Fruit fly (Drosophila melanogaster) whole organism, prepupa: Measurements from ENCODE around the gene CG1024.

Experiments used
- CG11294 ChIP-seq: fragments of 200-800 bp; sonication (Bioruptor generic); IDR thresholded peaks from 2 replicates; pipeline ENCODE4 v1.3.6; 2022; ENCODE audit warnings: missing biosample characterization, missing genetic modification characterization
- CG11762 ChIP-seq: fragments of 200-800 bp; sonication (Bioruptor generic); optimal IDR thresholded peaks from 3 replicates; lab custom pipeline; 2016; ENCODE audit warnings: missing biosample characterization, missing genetic modification characterization; ENCODE audit not compliant: insufficient read depth
- CG11902 ChIP-seq: fragments of 200-800 bp; sonication (Bioruptor generic); optimal IDR thresholded peaks from 3 replicates; lab custom pipeline; 2016; ENCODE audit warnings: missing biosample characterization, missing genetic modification characterization
- CG15336 ChIP-seq: fragments of 200-800 bp; sonication (Bioruptor generic); IDR thresholded peaks from 2 replicates; pipeline ENCODE4 v1.3.6; 2022; ENCODE audit warnings: missing biosample characterization, missing genetic modification characterization
- CG1621 ChIP-seq: fragments of 200-800 bp; sonication (Bioruptor generic); optimal IDR thresholded peaks from 3 replicates; lab custom pipeline; 2018; ENCODE audit warnings: missing biosample characterization, mild to moderate bottlenecking, missing genetic modification characterization
- CG4318 ChIP-seq: fragments of 200-800 bp; sonication (Bioruptor generic); optimal IDR thresholded peaks from 3 replicates; lab custom pipeline; 2017; ENCODE audit warnings: missing biosample characterization, mild to moderate bottlenecking, missing genetic modification characterization
- CG6163 ChIP-seq: fragments of 200-800 bp; sonication (Bioruptor generic); IDR thresholded peaks from 3 replicates; pipeline ENCODE4 v1.3.6; 2022; ENCODE audit warnings: missing biosample characterization, missing genetic modification characterization
- CG6276 ChIP-seq: fragments of 200-800 bp; sonication (Bioruptor generic); optimal IDR thresholded peaks from 2 replicates; lab custom pipeline; 2017; ENCODE audit warnings: missing biosample characterization, mild to moderate bottlenecking, missing genetic modification characterization
- CG6792 ChIP-seq: fragments of 200-800 bp; sonication (Bioruptor generic); optimal IDR thresholded peaks from 3 replicates; lab custom pipeline; 2016; ENCODE audit warnings: missing biosample characterization, missing genetic modification characterization
- CG6808 ChIP-seq: fragments of 200-800 bp; sonication (Bioruptor generic); optimal IDR thresholded peaks from 3 replicates; lab custom pipeline; 2017; ENCODE audit warnings: missing biosample characterization, missing genetic modification characterization, mild to moderate bottlenecking, moderate library complexity, missing genetic modification reagents
- CG6854 ChIP-seq: fragments of 200-800 bp; sonication (Bioruptor generic); optimal IDR thresholded peaks from 2 replicates; lab custom pipeline; 2017; ENCODE audit warnings: missing biosample characterization, mild to moderate bottlenecking, missing genetic modification characterization
- CG7368 ChIP-seq: fragments of 200-800 bp; sonication (Bioruptor generic); optimal IDR thresholded peaks from 3 replicates; lab custom pipeline; 2016; ENCODE audit warnings: missing biosample characterization, missing genetic modification characterization
- CG8319 ChIP-seq: fragments of 200-800 bp; sonication (Bioruptor generic); optimal IDR thresholded peaks from 3 replicates; lab custom pipeline; 2016; ENCODE audit warnings: missing biosample characterization, missing genetic modification characterization
- CG8632 ChIP-seq: fragments of 200-800 bp; sonication (Bioruptor generic); optimal IDR thresholded peaks from 3 replicates; lab custom pipeline; 2016; ENCODE audit warnings: missing biosample characterization, missing genetic modification characterization
- CG9139 ChIP-seq: fragments of 200-800 bp; sonication (Bioruptor generic); optimal IDR thresholded peaks from 3 replicates; lab custom pipeline; 2017; ENCODE audit warnings: missing biosample characterization, mild to moderate bottlenecking, missing genetic modification characterization
- Eip78C ChIP-seq: fragments of 200-800 bp; sonication (Bioruptor generic); peaks from one replicate; lab custom pipeline; 2016; ENCODE audit warnings: missing biosample characterization, missing genetic modification characterization
- Eip93F ChIP-seq: fragments of 200-800 bp; sonication (Bioruptor generic); optimal IDR thresholded peaks from 2 replicates; lab custom pipeline; 2016; ENCODE audit warnings: missing biosample characterization, mild to moderate bottlenecking, missing genetic modification characterization
- Ets21C ChIP-seq: fragments of 200-800 bp; sonication (Bioruptor generic); optimal IDR thresholded peaks from 3 replicates; lab custom pipeline; 2016; ENCODE audit warnings: missing biosample characterization, missing genetic modification characterization
- Ets96B ChIP-seq: fragments of 200-800 bp; optimal IDR thresholded peaks from 2 replicates; lab custom pipeline; 2019; ENCODE audit warnings: missing biosample characterization, mild to moderate bottlenecking, missing genetic modification characterization, moderate library complexity
- Gug ChIP-seq: fragments of 200-800 bp; sonication (Bioruptor generic); IDR thresholded peaks from 2 replicates; pipeline ENCODE4 v1.3.6; 2022; ENCODE audit warnings: missing biosample characterization, missing genetic modification characterization
- Hr38 ChIP-seq: sonication (Bioruptor generic); optimal IDR thresholded peaks from 2 replicates; lab custom pipeline; 2016; ENCODE audit warnings: missing biosample characterization, missing genetic modification characterization
- Hr39 ChIP-seq: fragments of 200-800 bp; sonication (Bioruptor generic); optimal IDR thresholded peaks from 2 replicates; lab custom pipeline; 2016; ENCODE audit warnings: missing biosample characterization, missing genetic modification characterization
- Hr4 ChIP-seq: fragments of 200-800 bp; sonication (Bioruptor generic); optimal IDR thresholded peaks from 3 replicates; lab custom pipeline; 2016; ENCODE audit warnings: missing biosample characterization, missing genetic modification characterization
- Lpt ChIP-seq: fragments of 200-800 bp; sonication (Bioruptor generic); optimal IDR thresholded peaks from 3 replicates; lab custom pipeline; 2016; ENCODE audit warnings: missing biosample characterization, missing genetic modification characterization
- Met ChIP-seq: fragments of 200-800 bp; sonication (Bioruptor generic); optimal IDR thresholded peaks from 3 replicates; lab custom pipeline; 2016; ENCODE audit warnings: missing biosample characterization, missing genetic modification characterization
- OdsH ChIP-seq: fragments of 200-800 bp; sonication (Bioruptor generic); optimal IDR thresholded peaks from 3 replicates; lab custom pipeline; 2016; ENCODE audit warnings: missing biosample characterization, missing genetic modification characterization
- Smox ChIP-seq: fragments of 200-800 bp; sonication (Bioruptor generic); optimal IDR thresholded peaks from 3 replicates; lab custom pipeline; 2016; ENCODE audit warnings: missing biosample characterization, missing genetic modification characterization
- achi ChIP-seq: fragments of 200-800 bp; sonication (Bioruptor generic); optimal IDR thresholded peaks from 3 replicates; lab custom pipeline; 2016; ENCODE audit warnings: missing biosample characterization, missing genetic modification characterization
- acj6 ChIP-seq: fragments of 200-800 bp; sonication (Bioruptor generic); optimal IDR thresholded peaks from 3 replicates; lab custom pipeline; 2016; ENCODE audit warnings: missing biosample characterization, missing genetic modification characterization
- eg ChIP-seq: fragments of 200-800 bp; sonication (Bioruptor generic); IDR thresholded peaks from 3 replicates; pipeline ENCODE4 v1.3.6; 2022; ENCODE audit warnings: missing biosample characterization, missing genetic modification characterization
- esn ChIP-seq: fragments of 200-800 bp; sonication (Bioruptor generic); optimal IDR thresholded peaks from 2 replicates; lab custom pipeline; 2016; ENCODE audit warnings: missing biosample characterization, mild to moderate bottlenecking, missing genetic modification characterization, moderate library complexity
- fd59A ChIP-seq: fragments of 200-800 bp; sonication (Bioruptor generic); optimal IDR thresholded peaks from 2 replicates; lab custom pipeline; 2017; ENCODE audit warnings: missing biosample characterization, mild to moderate bottlenecking, missing genetic modification characterization, missing genetic modification reagents
- fd85E ChIP-seq: fragments of 200-800 bp; sonication (Bioruptor generic); optimal IDR thresholded peaks from 3 replicates; lab custom pipeline; 2016; ENCODE audit warnings: missing biosample characterization, missing genetic modification characterization
- fkh ChIP-seq: fragments of 200-800 bp; sonication (Bioruptor generic); optimal IDR thresholded peaks from 3 replicates; lab custom pipeline; 2017; ENCODE audit warnings: missing biosample characterization, mild to moderate bottlenecking, missing genetic modification characterization, moderate library complexity
- lz ChIP-seq: fragments of 200-800 bp; sonication (Bioruptor generic); optimal IDR thresholded peaks from 3 replicates; lab custom pipeline; 2016; ENCODE audit warnings: missing biosample characterization, missing genetic modification characterization
- net ChIP-seq: fragments of 200-800 bp; sonication (Bioruptor generic); optimal IDR thresholded peaks from 3 replicates; lab custom pipeline; 2016; ENCODE audit warnings: missing biosample characterization, missing genetic modification characterization
- pdm3 ChIP-seq: fragments of 200-800 bp; sonication (Bioruptor generic); optimal IDR thresholded peaks from 3 replicates; lab custom pipeline; 2016; ENCODE audit warnings: missing biosample characterization, missing genetic modification characterization
- salr ChIP-seq, 2 experiments: fragments of 200-800 bp; sonication (Bioruptor generic); optimal IDR thresholded peaks; 3 replicates each; lab custom pipeline; 2016 to 2018; ENCODE audit warnings: missing biosample characterization in 2 of 2, missing genetic modification characterization in 2 of 2, mild to moderate bottlenecking in 1 of 2
- ss ChIP-seq, 2 experiments: fragments of 200-800 bp; sonication (Bioruptor generic); optimal IDR thresholded peaks; 2 replicates in 1 of 2; 3 replicates in 1 of 2; lab custom pipeline; 2017 to 2018; ENCODE audit warnings: mild to moderate bottlenecking in 2 of 2, missing biosample characterization in 2 of 2, missing genetic modification characterization in 2 of 2, moderate library complexity in 1 of 2
- svp ChIP-seq: fragments of 200-800 bp; sonication (Bioruptor generic); peaks from one replicate; lab custom pipeline; 2016; ENCODE audit warnings: missing biosample characterization, missing genetic modification characterization
- vri ChIP-seq: fragments of 200-800 bp; sonication (Bioruptor generic); optimal IDR thresholded peaks from 3 replicates; lab custom pipeline; 2016; ENCODE audit warnings: missing biosample characterization, mild to moderate bottlenecking, missing genetic modification characterization

CG1024 gene

dm6 chr3R:6395572-6396295 lies 15.6 kb upstream of the CG1024 start (continued):
- TF ChIP-seq Smox = peak; percentile 78
- peak; percentile 24 for TF ChIP-seq fd59A (GFP tag; lab: Kevin White, UChicago)
- no peak for TF ChIP-seq Hr38 (GFP tag; lab: Kevin White, UChicago)
- peak; percentile 85 for TF ChIP-seq esn (GFP tag; lab: Kevin White, UChicago)
- TF ChIP-seq CG11762 = no peak
- peak; percentile 92 for TF ChIP-seq vri
- peak; percentile 70 for TF ChIP-seq Ets21C
- peak; percentile 61 for TF ChIP-seq CG11902 (GFP tag; lab: Kevin White, UChicago)
- TF ChIP-seq fd85E = no peak
- TF ChIP-seq CG8319 (GFP tag; lab: Kevin White, UChicago) = peak; percentile 10
- TF ChIP-seq Ets96B (tag; lab: Kevin White, UChicago) = peak; percentile 53
- no peak for TF ChIP-seq eg
- TF ChIP-seq CG8632 (GFP tag; lab: Kevin White, UChicago) = peak; percentile 61
- TF ChIP-seq salr (GFP tag; optimal IDR thresholded peaks at IDR 0.05; lab: Kevin White, UChicago) = peak in 1 of 2 experiments; percentile 10
- peak; percentile 62 for TF ChIP-seq achi (GFP tag; lab: Kevin White, UChicago)
- TF ChIP-seq Lpt = no peak
- peak; percentile 38 for TF ChIP-seq net (GFP tag; lab: Kevin White, UChicago)
- TF ChIP-seq fkh (GFP tag; lab: Kevin White, UChicago) = peak; percentile 43
- TF ChIP-seq CG9139 (GFP tag; lab: Kevin White, UChicago) = no peak
- no peak for TF ChIP-seq CG6163
- TF ChIP-seq CG6808 (GFP tag; lab: Kevin White, UChicago) = peak; percentile 10
- peak; percentile 78 for TF ChIP-seq Met (GFP tag; lab: Kevin White, UChicago)
- peak; percentile 70 for TF ChIP-seq acj6 (GFP tag; lab: Kevin White, UChicago)
- peak; percentile 67 for TF ChIP-seq CG6792 (GFP tag; lab: Kevin White, UChicago)
- no peak for TF ChIP-seq CG1621 (tag; lab: Kevin White, UChicago)
- TF ChIP-seq Hr39 (GFP tag; lab: Kevin White, UChicago) = peak; percentile 78
- peak; percentile 51 for TF ChIP-seq Hr4
- TF ChIP-seq lz (GFP tag; lab: Kevin White, UChicago) = peak; percentile 76
- no peak for TF ChIP-seq CG11294
- no peak for TF ChIP-seq CG6854 (GFP tag; lab: Kevin White, UChicago)

DNA sequence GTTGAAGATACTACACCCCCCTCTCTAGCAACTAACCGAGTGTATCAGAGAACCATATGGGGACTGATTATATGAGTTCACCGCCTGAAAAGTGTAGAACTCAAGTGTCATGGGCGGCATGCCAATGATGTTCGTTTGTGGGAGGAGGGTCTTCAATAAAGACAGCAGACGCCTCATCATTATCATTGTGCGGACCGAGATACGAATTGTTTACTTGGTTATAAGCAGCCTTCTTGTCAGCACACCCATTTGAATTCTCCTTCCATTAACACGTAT lies 14.1 kb upstream of the CG1024 start:
- TF ChIP-seq Eip78C (GFP tag; lab: Kevin White, UChicago) (no peak), CG6276 (GFP tag; lab: Kevin White, UChicago) (no peak), salr (GFP tag; optimal IDR thresholded peaks at IDR 0.05; lab: Kevin White, UChicago) (no peak), CG4318 (GFP tag; lab: Kevin White, UChicago) (no peak), net (GFP tag; lab: Kevin White, UChicago) (no peak), pdm3 (GFP tag; lab: Kevin White, UChicago) (no peak), Gug (GFP tag; lab: Robert Waterston, UW) (no peak), Hr39 (GFP tag; lab: Kevin White, UChicago) (no peak), Eip93F (no peak), CG6163 (no peak)

DNA sequence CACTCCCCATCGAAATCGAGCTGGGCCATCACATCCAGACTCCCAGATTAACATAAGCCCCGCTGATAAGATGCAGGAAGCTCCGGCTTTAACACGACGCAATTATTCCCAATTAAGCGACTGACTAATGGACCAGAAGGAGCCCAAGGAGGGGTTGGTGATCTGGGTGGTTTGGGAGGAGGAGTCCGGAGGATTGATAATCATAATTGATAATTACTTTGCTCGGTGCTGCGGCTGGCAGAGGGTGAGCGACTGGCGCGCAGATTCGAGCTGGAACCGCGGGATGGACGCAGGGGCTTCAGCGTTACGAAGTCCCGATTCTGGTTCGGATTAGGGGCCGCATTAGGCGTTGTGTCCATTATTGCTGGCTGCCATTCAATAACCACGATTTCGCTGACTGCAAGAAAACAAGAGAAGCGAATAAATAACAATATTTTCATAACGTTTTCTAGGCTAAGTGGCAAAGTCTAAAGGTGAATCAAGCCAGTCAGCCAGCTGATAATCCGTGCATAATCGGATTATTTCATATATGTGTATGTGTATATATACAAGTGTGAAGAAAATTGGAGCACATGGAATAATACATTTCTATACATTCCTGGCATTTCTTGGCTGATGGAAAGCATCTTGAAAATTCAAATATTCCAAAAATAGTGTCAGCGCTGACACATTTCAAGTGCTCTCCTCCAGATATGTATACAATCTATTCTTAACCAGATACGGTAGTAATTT lies 13.6 kb upstream of the CG1024 start:
- TF ChIP-seq Eip78C (GFP tag; lab: Kevin White, UChicago) = peak; percentile 8
- TF ChIP-seq svp = peak; percentile 97
- peak in 1 of 2 experiments; percentile 48 for TF ChIP-seq ss (GFP tag; optimal IDR thresholded peaks at IDR 0.05; lab: Kevin White, UChicago)
- TF ChIP-seq OdsH (GFP tag; lab: Kevin White, UChicago) = no peak
- TF ChIP-seq CG6276 (GFP tag; lab: Kevin White, UChicago) = no peak
- peak; percentile 9 for TF ChIP-seq CG6808 (GFP tag; lab: Kevin White, UChicago)
- no peak for TF ChIP-seq CG15336 (GFP tag; lab: Robert Waterston, UW)
- TF ChIP-seq CG7368 = no peak
